Worm (Caenorhabditis elegans): ENCODE results near the gene nmad-1.

DNA sequence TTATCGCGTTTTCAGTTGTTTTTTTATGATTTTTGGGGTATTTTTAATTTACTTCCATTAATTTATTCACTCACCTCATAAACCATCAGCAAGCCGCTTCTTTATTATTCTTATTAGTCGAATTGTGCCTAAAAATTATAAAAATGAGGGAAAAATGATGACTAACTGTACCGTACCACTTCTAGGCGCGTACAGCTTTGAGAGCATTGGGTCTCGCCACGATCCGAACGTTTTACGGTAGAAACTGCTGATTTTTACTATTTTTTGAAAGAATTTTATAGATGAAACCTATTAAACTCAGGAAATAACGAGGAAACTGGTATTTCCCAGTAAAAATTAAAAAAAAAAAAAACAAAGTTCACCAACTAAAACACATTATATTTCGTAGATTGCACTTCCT, 11.7 kb downstream of the nmad-1 start, which contains the start of gene D1044.6:
- TF ChIP-seq flh-1 (GFP tag; optimal IDR thresholded peaks at IDR 0.05) = no peak
- no peak for TF ChIP-seq nhr-12 (tag; optimal IDR thresholded peaks at IDR 0.05)
- TF ChIP-seq nhr-28 (tag; optimal IDR thresholded peaks at IDR 0.05) = no peak
- no peak for TF ChIP-seq unc-39 (tag; optimal IDR thresholded peaks at IDR 0.05)
- no peak for TF ChIP-seq mep-1 (tag; optimal IDR thresholded peaks at IDR 0.05)
